Worm (Caenorhabditis elegans): ENCODE results near the gene R13A5.7.

ce11 chrIII:7530830-7531229, 39.1 kb downstream of the R13A5.7 start:
- TF ChIP-seq ama-1 (optimal IDR thresholded peaks at IDR 0.05) (no peak), nhr-237 (tag; optimal IDR thresholded peaks at IDR 0.05) (no peak), snpc-4 (tag; optimal IDR thresholded peaks at IDR 0.05) (no peak), ZK546.5 (tag; optimal IDR thresholded peaks at IDR 0.05) (no peak), gmeb-1 (tag; optimal IDR thresholded peaks at IDR 0.05) (no peak), nhr-11 (tag; optimal IDR thresholded peaks at IDR 0.05) (no peak), aly-2 (tag; optimal IDR thresholded peaks at IDR 0.05) (no peak), elt-3 (tag; optimal IDR thresholded peaks at IDR 0.05) (no peak), mab-5 (tag; optimal IDR thresholded peaks at IDR 0.05) (no peak), dmd-4 (tag; optimal IDR thresholded peaks at IDR 0.05) (no peak), nhr-25 (tag; optimal IDR thresholded peaks at IDR 0.05) (no peak), unc-62 (GFP tag; optimal IDR thresholded peaks at IDR 0.05) (no peak)

Data from whole organism, L2 larva.